Worm (Caenorhabditis elegans): ENCODE data around the gene cgh-1.

DNA sequence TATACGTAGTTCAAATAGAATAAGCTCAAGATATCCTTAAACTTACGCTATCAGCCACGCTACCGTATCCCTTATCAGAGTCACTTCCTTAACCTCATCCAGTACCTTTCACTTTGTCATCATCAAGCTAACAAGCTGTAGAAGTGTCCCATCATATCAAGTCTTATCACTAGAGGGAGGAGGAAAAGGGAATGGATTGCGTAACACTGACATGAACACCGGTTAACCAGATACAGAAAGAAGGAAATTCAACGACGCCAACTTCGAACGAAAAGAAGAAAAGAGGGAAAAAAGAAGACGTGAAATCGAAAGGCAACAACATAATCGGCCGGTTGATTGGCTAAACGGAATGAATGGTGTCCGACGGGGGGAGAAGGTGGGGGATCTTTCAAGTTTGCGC is 7.6 kb downstream of the cgh-1 start:
- no peak for TF ChIP-seq him-1 (tag; optimal IDR thresholded peaks at IDR 0.05)
- no peak for TF ChIP-seq W03F9.2 (tag; optimal IDR thresholded peaks at IDR 0.05)
- TF ChIP-seq dao-5 (tag; optimal IDR thresholded peaks at IDR 0.05): no peak

All from whole organism, L4/young adult.